Fruit fly (Drosophila melanogaster): ENCODE data around the gene Neb-cGP.

Gene Neb-cGP

dm6 chrX:10460506-10461114 is at the start of gene Neb-cGP:
Gene Neb-cGP, plus strand, starts transcription at chrX:10460736.
- TF ChIP-seq Asciz (GFP tag; optimal IDR thresholded peaks at IDR 0.05) (no peak), Poxn (GFP tag; IDR thresholded peaks at IDR 0.05) (no peak), stc (GFP tag; IDR thresholded peaks at IDR 0.05) (0 out of 2 replicates have a peak, but pooled peaks have one; percentile 16), grn (GFP tag; optimal IDR thresholded peaks at IDR 0.05) (no peak), ind (GFP tag; optimal IDR thresholded peaks at IDR 0.05) (peak; percentile 66), run (tag; optimal IDR thresholded peaks at IDR 0.05) (no peak), CG17829 (tag; optimal IDR thresholded peaks at IDR 0.05) (peak; percentile 61), dimm (GFP tag; IDR thresholded peaks at IDR 0.05) (no peak), gcm (GFP tag; optimal IDR thresholded peaks at IDR 0.05) (no peak), CG4730 (GFP tag; IDR thresholded peaks at IDR 0.05) (no peak), zfh1 (GFP tag; IDR thresholded peaks at IDR 0.05) (peak; percentile 69; the same call in 2 of the 3 replicates), CG6765 (GFP tag; optimal IDR thresholded peaks at IDR 0.05) (no peak), HLH3B (GFP tag; IDR thresholded peaks at IDR 0.05) (peak; percentile 46; the same call in 1 of the 2 replicates), CG31224 (GFP tag; IDR thresholded peaks at IDR 0.05) (peak; percentile 14; the same call in 1 of the 2 replicates), CG5245 (GFP tag; optimal IDR thresholded peaks at IDR 0.05) (peak; percentile 43), odd (GFP tag; optimal IDR thresholded peaks at IDR 0.05) (peak; percentile 8), CG9797 (GFP tag; optimal IDR thresholded peaks at IDR 0.05) (peak; percentile 55), disco-r (GFP tag; optimal IDR thresholded peaks at IDR 0.05) (no peak), CG30020 (tag; optimal IDR thresholded peaks at IDR 0.05) (peak; percentile 45), Bgb (GFP tag; IDR thresholded peaks at IDR 0.05; ENCODE audit: partially characterized antibody) (peak; percentile 98), crol (GFP tag; IDR thresholded peaks at IDR 0.05) (no peak), toy (GFP tag; IDR thresholded peaks at IDR 0.05) (no peak), tx (GFP tag; optimal IDR thresholded peaks at IDR 0.05) (peak; percentile 16), Sin3A (optimal IDR thresholded peaks at IDR 0.05) (peak; percentile 31), MTF-1 (GFP tag; optimal IDR thresholded peaks at IDR 0.05; ENCODE audit: borderline replicate concordance) (peak; percentile 36), ranshi (GFP tag; IDR thresholded peaks at IDR 0.05) (peak; percentile 44; the same call in 1 of the 2 replicates), Hr39 (optimal IDR thresholded peaks at IDR 0.05) (no peak), peb (GFP tag; IDR thresholded peaks at IDR 0.05) (no peak), otp (GFP tag; IDR thresholded peaks at IDR 0.05) (no peak), yki (optimal IDR thresholded peaks at IDR 0.05) (no peak), CG12391 (tag; optimal IDR thresholded peaks at IDR 0.05) (peak; percentile 64), Nf-YB (GFP tag; optimal IDR thresholded peaks at IDR 0.05) (no peak), Ada2b (GFP tag; IDR thresholded peaks at IDR 0.05) (peak; percentile 25; the same call in 1 of the 2 replicates), Oaz (GFP tag; IDR thresholded peaks at IDR 0.05) (no peak), CkIIα-i1 (GFP tag; IDR thresholded peaks at IDR 0.05) (no peak), psq (GFP tag; optimal IDR thresholded peaks at IDR 0.05) (peak; percentile 1), ERR (GFP tag; optimal IDR thresholded peaks at IDR 0.05) (peak; percentile 49), CG3847 (GFP tag; IDR thresholded peaks at IDR 0.05) (peak; percentile 95), NfI (GFP tag; optimal IDR thresholded peaks at IDR 0.05) (peak; percentile 71), CG1233 (GFP tag; optimal IDR thresholded peaks at IDR 0.05) (peak; percentile 37), CG6654 (GFP tag; optimal IDR thresholded peaks at IDR 0.05) (no peak), Taf1 (GFP tag; IDR thresholded peaks at IDR 0.05) (no peak), esg (GFP tag; conservative IDR thresholded peaks at IDR 0.05) (no peak), her (GFP tag; optimal IDR thresholded peaks at IDR 0.05) (peak; percentile 38), Awh (GFP tag; IDR thresholded peaks at IDR 0.05) (no peak), CG1024 (GFP tag; IDR thresholded peaks at IDR 0.05) (no peak), CG13894 (tag; optimal IDR thresholded peaks at IDR 0.05) (peak; percentile 79), CG2199 (GFP tag; IDR thresholded peaks at IDR 0.05) (no peak), CG6854 (GFP tag; optimal IDR thresholded peaks at IDR 0.05) (no peak), corto (GFP tag; optimal IDR thresholded peaks at IDR 0.05) (no peak), z (GFP tag; IDR thresholded peaks at IDR 0.05) (no peak), TFAM (GFP tag; optimal IDR thresholded peaks at IDR 0.05) (no peak), CG12219 (GFP tag; optimal IDR thresholded peaks at IDR 0.05) (no peak)
